Worm (Caenorhabditis elegans) whole organism, L1 larva: ENCODE measurements around the gene nspb-7.

Source experiments
- aly-2 ChIP-seq: fragments of 150-350 bp; optimal IDR thresholded peaks from 2 replicates; lab custom pipeline; 2014; ENCODE audit warnings: missing biosample characterization, missing genetic modification characterization
- fos-1 ChIP-seq: fragments of 150-350 bp; optimal IDR thresholded peaks from 2 replicates; lab custom pipeline; 2014; ENCODE audit warnings: missing biosample characterization, missing genetic modification characterization
- lin-15B ChIP-seq: fragments of 150-350 bp; sonication (generic microtip); optimal IDR thresholded peaks from 3 replicates; lab custom pipeline; 2014; ENCODE audit warnings: missing biosample characterization, missing genetic modification characterization
- mdl-1 ChIP-seq, 2 experiments: fragments of 150-350 bp; optimal IDR thresholded peaks; 2 replicates each; lab custom pipeline; 2014 to 2017; ENCODE audit warnings: missing biosample characterization in 2 of 2, missing genetic modification characterization in 2 of 2, inconsistent platforms in 1 of 2
- unc-62 ChIP-seq: fragments of 150-350 bp; optimal IDR thresholded peaks from 2 replicates; lab custom pipeline; 2014; ENCODE audit warnings: missing biosample characterization, missing genetic modification reagents, missing genetic modification characterization

DNA sequence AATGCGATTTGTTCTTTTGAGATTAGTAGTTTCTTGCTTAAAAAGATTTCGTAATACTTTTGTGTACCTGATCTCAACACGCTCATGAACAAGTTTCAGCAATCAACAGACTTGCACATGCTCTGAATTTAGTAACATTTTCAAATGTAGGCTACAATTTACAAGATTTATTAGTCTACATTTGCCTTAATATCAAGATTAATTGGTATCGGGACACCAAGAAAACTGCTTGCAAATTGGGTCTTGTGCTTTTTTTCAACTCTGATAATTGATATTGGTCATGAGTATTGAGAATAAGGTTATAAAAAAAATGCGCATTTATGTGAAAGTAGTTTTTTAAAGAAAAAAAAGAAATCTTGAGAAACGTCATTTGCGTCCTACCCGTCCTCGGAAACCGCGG, 14.5 kb downstream of the nspb-7 start:
- no peak for TF ChIP-seq mdl-1 (tag; optimal IDR thresholded peaks at IDR 0.05; lab: Kevin White, UChicago)
- TF ChIP-seq unc-62 (GFP tag; lab: Kevin White, UChicago): no peak
- TF ChIP-seq aly-2 (tag; lab: Kevin White, UChicago): no peak
- no peak for TF ChIP-seq fos-1 (tag; lab: Kevin White, UChicago)
- no peak for TF ChIP-seq lin-15B
